Fruit fly (Drosophila melanogaster) S2 (cell line): ENCODE results near the gene B-H2.

Source experiments
- CG8478 ChIP-seq: fragments of >200 bp; optimal IDR thresholded peaks from 2 replicates; lab custom pipeline; 2018
- CTCF ChIP-seq, 2 experiments: fragments of >200 bp; optimal IDR thresholded peaks; 2 replicates each; lab custom pipeline; 2018

- TF ChIP-seq CG8478 (lab: Kevin White, UChicago): no peak
- no peak for TF ChIP-seq CTCF (optimal IDR thresholded peaks at IDR 0.05; lab: Kevin White, UChicago)
These were observed 6.2 kb upstream of the B-H2 start for dm6 chrX:17308211-17308610.
